Fruit fly (Drosophila melanogaster): ENCODE results near the gene RpL35A.

- TF ChIP-seq psq (optimal IDR thresholded peaks at IDR 0.05), result no peak
- no peak for TF ChIP-seq h (optimal IDR thresholded peaks at IDR 0.05)
These were observed 39.7 kb downstream of the RpL35A start, which contains the start of gene CG12147 for dm6 chr3R:5427157-5427556.
